Fruit fly (Drosophila melanogaster): ENCODE results near the gene sau.
A peak's percentile ranks its signal among the peaks of the same experiment; 100 is the strongest.

Gene sau

dm6 chr2L:2180120-2180539 is 46.0 kb upstream of the sau start (continued):
- TF ChIP-seq br (GFP tag; optimal IDR thresholded peaks at IDR 0.05) (peak; percentile 63), ey (GFP tag; optimal IDR thresholded peaks at IDR 0.05) (peak; percentile 69), psq (GFP tag; optimal IDR thresholded peaks at IDR 0.05) (peak; percentile 64), dmrt93B (GFP tag; optimal IDR thresholded peaks at IDR 0.05) (peak; percentile 40), Rel (GFP tag; optimal IDR thresholded peaks at IDR 0.05) (no peak), Rel (tag; optimal IDR thresholded peaks at IDR 0.05) (no peak), Jra (GFP tag; optimal IDR thresholded peaks at IDR 0.05) (peak; percentile 14), foxo (GFP tag; optimal IDR thresholded peaks at IDR 0.05) (peak in 1 of 2 experiments; percentile 81), Vsx2 (GFP tag; optimal IDR thresholded peaks at IDR 0.05; ENCODE audit: partially characterized antibody) (no peak)

- no peak for TF ChIP-seq Rel (GFP tag; optimal IDR thresholded peaks at IDR 0.05)
- no peak for TF ChIP-seq Rel (tag; optimal IDR thresholded peaks at IDR 0.05)
- no peak for TF ChIP-seq psq (GFP tag; optimal IDR thresholded peaks at IDR 0.05)
- TF ChIP-seq woc (GFP tag; optimal IDR thresholded peaks at IDR 0.05) = no peak
- TF ChIP-seq jim (GFP tag; optimal IDR thresholded peaks at IDR 0.05) = no peak
- no peak for TF ChIP-seq Abd-B (GFP tag; optimal IDR thresholded peaks at IDR 0.05)
- TF ChIP-seq tai (GFP tag; optimal IDR thresholded peaks at IDR 0.05) = no peak
- no peak for TF ChIP-seq HLH106 (tag; optimal IDR thresholded peaks at IDR 0.05)
- no peak for TF ChIP-seq Hr78 (GFP tag; optimal IDR thresholded peaks at IDR 0.05)
- TF ChIP-seq CrebA (GFP tag; optimal IDR thresholded peaks at IDR 0.05; ENCODE audit: borderline replicate concordance) = no peak
- no peak for TF ChIP-seq pan (optimal IDR thresholded peaks at IDR 0.05)
- no peak for TF ChIP-seq Sp1 (GFP tag; optimal IDR thresholded peaks at IDR 0.05)
- TF ChIP-seq Dif (GFP tag; optimal IDR thresholded peaks at IDR 0.05; ENCODE audit: partially characterized antibody) = no peak
- no peak for TF ChIP-seq lola (GFP tag; optimal IDR thresholded peaks at IDR 0.05)
- no peak for TF ChIP-seq sage (GFP tag; optimal IDR thresholded peaks at IDR 0.05)
- TF ChIP-seq Hr83 (GFP tag; optimal IDR thresholded peaks at IDR 0.05; ENCODE audit: poor library complexity, severe bottlenecking) = no peak
- no peak for TF ChIP-seq dmrt93B (GFP tag; optimal IDR thresholded peaks at IDR 0.05)
- TF ChIP-seq Myc (optimal IDR thresholded peaks at IDR 0.05) = no peak
These were observed 45.5 kb upstream of the sau start for dm6 chr2L:2180665-2181064.

dm6 chr2L:2181971-2182643 is 44.0 kb upstream of the sau start:
- TF ChIP-seq CG32264 (GFP tag; optimal IDR thresholded peaks at IDR 0.05) (no peak), dl (GFP tag; optimal IDR thresholded peaks at IDR 0.05; ENCODE audit: insufficient read depth in 1 of 2, partially characterized antibody in 2 of 2) (no peak), woc (GFP tag; optimal IDR thresholded peaks at IDR 0.05) (peak; percentile 64), HLH106 (tag; optimal IDR thresholded peaks at IDR 0.05) (peak; percentile 34), brk (GFP tag; optimal IDR thresholded peaks at IDR 0.05) (no peak), Abd-B (GFP tag; optimal IDR thresholded peaks at IDR 0.05) (no peak), Mio (GFP tag; optimal IDR thresholded peaks at IDR 0.05) (no peak), dsf (GFP tag; optimal IDR thresholded peaks at IDR 0.05; ENCODE audit: borderline replicate concordance) (no peak), h (GFP tag; optimal IDR thresholded peaks at IDR 0.05) (peak; percentile 20), GATAd (GFP tag; optimal IDR thresholded peaks at IDR 0.05) (no peak), Vsx2 (GFP tag; optimal IDR thresholded peaks at IDR 0.05; ENCODE audit: partially characterized antibody) (no peak), N (GFP tag; optimal IDR thresholded peaks at IDR 0.05) (no peak), foxo (GFP tag; optimal IDR thresholded peaks at IDR 0.05) (peak in 1 of 2 experiments; percentile 37), OdsH (GFP tag; optimal IDR thresholded peaks at IDR 0.05) (peak; percentile 5), psq (GFP tag; optimal IDR thresholded peaks at IDR 0.05) (peak; percentile 14), Hr83 (GFP tag; optimal IDR thresholded peaks at IDR 0.05; ENCODE audit: poor library complexity, severe bottlenecking) (no peak), Myc (optimal IDR thresholded peaks at IDR 0.05) (no peak), dmrt93B (GFP tag; optimal IDR thresholded peaks at IDR 0.05) (no peak), br (GFP tag; optimal IDR thresholded peaks at IDR 0.05) (peak; percentile 7), Hr78 (GFP tag; optimal IDR thresholded peaks at IDR 0.05) (no peak), tai (GFP tag; optimal IDR thresholded peaks at IDR 0.05) (no peak), Jra (GFP tag; optimal IDR thresholded peaks at IDR 0.05) (no peak), sv (GFP tag; optimal IDR thresholded peaks at IDR 0.05) (peak; percentile 31), Hnf4 (GFP tag; optimal IDR thresholded peaks at IDR 0.05) (peak; percentile 10), Rel (GFP tag; optimal IDR thresholded peaks at IDR 0.05) (no peak), Rel (tag; optimal IDR thresholded peaks at IDR 0.05) (no peak), pan (optimal IDR thresholded peaks at IDR 0.05) (no peak), usp (GFP tag; optimal IDR thresholded peaks at IDR 0.05) (no peak), CrebA (GFP tag; optimal IDR thresholded peaks at IDR 0.05; ENCODE audit: borderline replicate concordance) (no peak), Sp1 (GFP tag; optimal IDR thresholded peaks at IDR 0.05) (peak; percentile 10), lola (GFP tag; optimal IDR thresholded peaks at IDR 0.05) (no peak), CG9705 (GFP tag; optimal IDR thresholded peaks at IDR 0.05) (no peak), sage (GFP tag; optimal IDR thresholded peaks at IDR 0.05) (no peak), fru (GFP tag; optimal IDR thresholded peaks at IDR 0.05) (peak; percentile 59), rgr (GFP tag; optimal IDR thresholded peaks at IDR 0.05) (no peak), ey (GFP tag; optimal IDR thresholded peaks at IDR 0.05) (no peak), Dfd (GFP tag; optimal IDR thresholded peaks at IDR 0.05) (no peak), Dif (GFP tag; optimal IDR thresholded peaks at IDR 0.05; ENCODE audit: partially characterized antibody) (no peak), jim (GFP tag; optimal IDR thresholded peaks at IDR 0.05) (no peak)

All from whole organism, wandering third instar larva.